Fruit fly (Drosophila melanogaster) whole organism: ENCODE results near the gene Mdh1.

Experiments
- CG8478 ChIP-seq: fragments of >200 bp; optimal IDR thresholded peaks from 2 replicates; lab custom pipeline; 2018; ENCODE audit warnings: inconsistent platforms
- Dll ChIP-seq: fragments of >200 bp; optimal IDR thresholded peaks from 2 replicates; lab custom pipeline; 2017
- EcR ChIP-seq, 2 experiments: fragments of >200 bp; optimal IDR thresholded peaks; 2 replicates each; lab custom pipeline; 2017; ENCODE audit warnings: missing biosample characterization in 2 of 2, missing genetic modification characterization in 2 of 2, missing genetic modification reagents in 2 of 2
- pan ChIP-seq: fragments of >200 bp; optimal IDR thresholded peaks from 2 replicates; lab custom pipeline; 2017
- psq ChIP-seq: fragments of >200 bp; optimal IDR thresholded peaks from 2 replicates; lab custom pipeline; 2017
- usp ChIP-seq: fragments of >200 bp; optimal IDR thresholded peaks from 2 replicates; lab custom pipeline; 2017; ENCODE audit warnings: missing biosample characterization, missing genetic modification characterization, mixed read lengths

Gene Mdh1

dm6 chr2L:10386824-10387223, 9.3 kb downstream of the Mdh1 start:
- no peak for TF ChIP-seq EcR (GFP tag; optimal IDR thresholded peaks at IDR 0.05; lab: Kevin White, UChicago)
- TF ChIP-seq pan = no peak
- TF ChIP-seq psq = no peak
- TF ChIP-seq usp (GFP tag; lab: Kevin White, UChicago) = no peak
- no peak for TF ChIP-seq CG8478 (lab: Kevin White, UChicago)
- no peak for TF ChIP-seq Dll

- TF ChIP-seq Dll (no peak), psq (no peak)
Observed at dm6 chr2L:10386208-10386805, 9.8 kb downstream of the Mdh1 start, which contains the start of the genes Cdk1 and mRpS7. TSS of gene Cdk1 (minus strand) at chr2L:10386262. TSS of gene mRpS7 (plus strand) at chr2L:10386662.

- TF ChIP-seq Dll (no peak), pan (no peak)
Observed at dm6 chr2L:10381890-10382450, 14.2 kb downstream of the Mdh1 start, which contains the start of gene CG5096. TSS of gene CG5096 (plus strand) at chr2L:10382263.

- no peak for TF ChIP-seq psq
- no peak for TF ChIP-seq Dll
- TF ChIP-seq pan = no peak
- no peak for TF ChIP-seq usp (GFP tag; lab: Kevin White, UChicago)
- TF ChIP-seq EcR (GFP tag; optimal IDR thresholded peaks at IDR 0.05; lab: Kevin White, UChicago) = no peak
Observed at dm6 chr2L:10379865-10380264, 16.3 kb downstream of the Mdh1 start, which contains the start of gene gny. TSS of gene gny (plus strand) at chr2L:10380103.

dm6 chr2L:10378631-10379030, 17.5 kb downstream of the Mdh1 start:
- TF ChIP-seq psq (no peak), CG8478 (lab: Kevin White, UChicago) (no peak), pan (no peak), usp (GFP tag; lab: Kevin White, UChicago) (no peak), EcR (GFP tag; optimal IDR thresholded peaks at IDR 0.05; lab: Kevin White, UChicago) (no peak), Dll (no peak)

dm6 chr2L:10376276-10376675, 19.9 kb downstream of the Mdh1 start:
- TF ChIP-seq Dll (no peak), pan (peak; percentile 2), psq (no peak), usp (GFP tag; lab: Kevin White, UChicago) (no peak)

- TF ChIP-seq pan (peak; percentile 21), EcR (GFP tag; optimal IDR thresholded peaks at IDR 0.05; lab: Kevin White, UChicago) (no peak), psq (no peak), CG8478 (lab: Kevin White, UChicago) (no peak), usp (GFP tag; lab: Kevin White, UChicago) (no peak)
Observed at dm6 chr2L:10375464-10376236, 20.5 kb downstream of the Mdh1 start, which contains the start of the genes CG33303 and dpr19. TSS of gene CG33303 (minus strand) at chr2L:10375757. TSS of gene dpr19 (plus strand) at chr2L:10376168.

dm6 chr2L:10373605-10374269, 22.4 kb downstream of the Mdh1 start, which contains the start of gene rho-5:
TSS of gene rho-5 (minus strand) at chr2L:10373900.
- TF ChIP-seq Dll (no peak), psq (no peak), EcR (GFP tag; optimal IDR thresholded peaks at IDR 0.05; lab: Kevin White, UChicago) (no peak), CG8478 (lab: Kevin White, UChicago) (no peak), usp (GFP tag; lab: Kevin White, UChicago) (no peak), pan (no peak)

- no peak for TF ChIP-seq Dll
- no peak for TF ChIP-seq CG8478 (lab: Kevin White, UChicago)
- TF ChIP-seq EcR (GFP tag; optimal IDR thresholded peaks at IDR 0.05; lab: Kevin White, UChicago) = no peak
- TF ChIP-seq usp (GFP tag; lab: Kevin White, UChicago) = no peak
- no peak for TF ChIP-seq pan
- no peak for TF ChIP-seq psq
Observed at dm6 chr2L:10372297-10372696, 23.8 kb downstream of the Mdh1 start.

dm6 chr2L:10366525-10366924, 29.6 kb downstream of the Mdh1 start, which contains the start of gene CG5056:
TSS of gene CG5056 (plus strand) at chr2L:10366692.
- TF ChIP-seq Dll (no peak), pan (no peak), CG8478 (lab: Kevin White, UChicago) (no peak), usp (GFP tag; lab: Kevin White, UChicago) (no peak), EcR (GFP tag; optimal IDR thresholded peaks at IDR 0.05; lab: Kevin White, UChicago) (no peak), psq (no peak)

- TF ChIP-seq usp (GFP tag; lab: Kevin White, UChicago) (no peak), CG8478 (lab: Kevin White, UChicago) (no peak)
Observed at dm6 chr2L:10364229-10364628, 31.9 kb downstream of the Mdh1 start, which contains the start of gene lft. TSS of gene lft (plus strand) at chr2L:10364471.

- TF ChIP-seq psq (no peak), CG8478 (lab: Kevin White, UChicago) (no peak), pan (no peak), usp (GFP tag; lab: Kevin White, UChicago) (no peak), EcR (GFP tag; optimal IDR thresholded peaks at IDR 0.05; lab: Kevin White, UChicago) (no peak), Dll (no peak)
Observed at dm6 chr2L:10362408-10363067, 33.6 kb downstream of the Mdh1 start, which contains the start of the genes Cand1 and pim. TSS of gene Cand1 (minus strand) at chr2L:10362707. TSS of gene pim (plus strand) at chr2L:10362989.
